Worm (Caenorhabditis elegans): Measurements from ENCODE around the gene ndx-2.

ndx-2 gene

DNA sequence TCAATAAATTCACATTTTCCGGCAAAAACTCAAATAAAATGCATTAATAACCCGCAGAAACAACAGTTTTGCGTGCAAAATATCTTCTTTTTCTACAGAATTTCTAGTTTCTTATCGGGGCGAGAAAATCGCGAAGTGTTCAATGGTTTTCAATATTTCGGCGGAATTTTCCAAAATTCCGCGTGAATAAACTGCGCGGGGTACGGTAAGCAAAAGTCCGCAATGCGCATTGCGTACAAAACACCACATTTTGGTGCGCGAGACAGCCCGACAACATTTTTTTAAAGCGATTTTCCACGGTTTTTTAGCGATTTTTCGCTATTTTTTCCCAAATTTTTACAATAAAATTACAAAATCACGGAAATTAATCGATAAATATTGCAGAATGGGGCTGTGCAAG lies 29.6 kb upstream of the ndx-2 start, which contains the start of gene Y45G12B.2 (continued):
- peak; percentile 73 for TF ChIP-seq unc-55 (GFP tag; optimal IDR thresholded peaks at IDR 0.05)
- no peak for TF ChIP-seq snpc-4 (tag; optimal IDR thresholded peaks at IDR 0.05)
- TF ChIP-seq nhr-11 (tag; optimal IDR thresholded peaks at IDR 0.05) = no peak
- peak; percentile 20 for TF ChIP-seq mab-5 (tag; optimal IDR thresholded peaks at IDR 0.05)
- no peak for TF ChIP-seq nhr-23 (tag; optimal IDR thresholded peaks at IDR 0.05)
- no peak for TF ChIP-seq unc-62 (GFP tag; optimal IDR thresholded peaks at IDR 0.05)
- TF ChIP-seq sma-9 (GFP tag; optimal IDR thresholded peaks at IDR 0.05) = no peak
- TF ChIP-seq sma-9 (tag; optimal IDR thresholded peaks at IDR 0.05) = no peak
- peak; percentile 72 for TF ChIP-seq nhr-129 (tag; optimal IDR thresholded peaks at IDR 0.05)

DNA sequence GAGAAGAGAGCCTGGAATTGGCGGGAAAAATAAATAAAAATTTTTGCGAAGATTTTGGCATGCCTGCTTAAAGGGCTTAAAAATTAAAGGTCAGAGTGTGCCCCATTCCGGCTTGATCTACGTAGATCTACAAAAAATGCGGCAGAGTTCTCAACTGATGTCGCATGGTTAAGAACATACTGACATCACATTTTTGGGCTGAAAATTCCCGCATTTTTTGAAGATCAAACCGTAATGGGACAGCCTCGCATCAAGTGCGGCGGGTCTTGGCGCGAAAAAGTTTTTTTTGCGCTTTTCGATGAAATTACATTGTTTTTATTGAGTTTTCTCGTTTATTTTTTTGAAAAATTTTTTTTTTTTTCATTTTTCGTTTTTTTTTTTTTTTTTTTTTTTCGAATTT lies 26.1 kb upstream of the ndx-2 start:
- no peak for TF ChIP-seq sem-4 (tag; optimal IDR thresholded peaks at IDR 0.05)
- no peak for TF ChIP-seq unc-55 (GFP tag; optimal IDR thresholded peaks at IDR 0.05)
- no peak for TF ChIP-seq F13H6.1 (tag; optimal IDR thresholded peaks at IDR 0.05)
- no peak for TF ChIP-seq sma-3 (GFP tag; optimal IDR thresholded peaks at IDR 0.05)
- TF ChIP-seq ztf-4 (tag; optimal IDR thresholded peaks at IDR 0.05) = no peak
- TF ChIP-seq nhr-237 (tag; optimal IDR thresholded peaks at IDR 0.05) = no peak
- TF ChIP-seq peb-1 (tag; optimal IDR thresholded peaks at IDR 0.05) = no peak
- no peak for TF ChIP-seq nhr-10 (tag; optimal IDR thresholded peaks at IDR 0.05)
- no peak for TF ChIP-seq mab-5 (tag; optimal IDR thresholded peaks at IDR 0.05)
- no peak for TF ChIP-seq nhr-6 (tag; optimal IDR thresholded peaks at IDR 0.05)
- TF ChIP-seq ZK546.5 (tag; optimal IDR thresholded peaks at IDR 0.05) = no peak
- no peak for TF ChIP-seq fos-1 (tag; optimal IDR thresholded peaks at IDR 0.05)
- TF ChIP-seq blmp-1 (tag; optimal IDR thresholded peaks at IDR 0.05; ENCODE audit: insufficient read depth) = no peak
- TF ChIP-seq lsy-2 (tag; optimal IDR thresholded peaks at IDR 0.05) = no peak
- TF ChIP-seq egl-27 (tag; optimal IDR thresholded peaks at IDR 0.05) = no peak
- no peak for TF ChIP-seq nhr-129 (tag; optimal IDR thresholded peaks at IDR 0.05)
- no peak for TF ChIP-seq elt-1 (tag; optimal IDR thresholded peaks at IDR 0.05)

- no peak for TF ChIP-seq F13H6.1 (tag; optimal IDR thresholded peaks at IDR 0.05)
- TF ChIP-seq blmp-1 (tag; optimal IDR thresholded peaks at IDR 0.05; ENCODE audit: insufficient read depth) = no peak
- no peak for TF ChIP-seq aly-2 (tag; optimal IDR thresholded peaks at IDR 0.05)
- TF ChIP-seq nhr-77 (tag; optimal IDR thresholded peaks at IDR 0.05) = no peak
- TF ChIP-seq nhr-129 (tag; optimal IDR thresholded peaks at IDR 0.05) = no peak
- no peak for TF ChIP-seq ztf-11 (tag; optimal IDR thresholded peaks at IDR 0.05)
- TF ChIP-seq lin-11 (tag; optimal IDR thresholded peaks at IDR 0.05) = no peak
- TF ChIP-seq ZK546.5 (tag; optimal IDR thresholded peaks at IDR 0.05) = no peak
- no peak for TF ChIP-seq ceh-16 (tag; optimal IDR thresholded peaks at IDR 0.05)
- no peak for TF ChIP-seq nhr-23 (tag; optimal IDR thresholded peaks at IDR 0.05)
- no peak for TF ChIP-seq ztf-4 (tag; optimal IDR thresholded peaks at IDR 0.05)
- no peak for TF ChIP-seq snpc-4 (tag; optimal IDR thresholded peaks at IDR 0.05)
- no peak for TF ChIP-seq skn-1 (tag; optimal IDR thresholded peaks at IDR 0.05)
- no peak for TF ChIP-seq nhr-25 (tag; optimal IDR thresholded peaks at IDR 0.05)
- TF ChIP-seq elt-1 (tag; optimal IDR thresholded peaks at IDR 0.05) = no peak
- TF ChIP-seq nhr-11 (tag; optimal IDR thresholded peaks at IDR 0.05) = no peak
Measured at ce11 chrV:2690478-2690877, 25.7 kb upstream of the ndx-2 start.

- no peak for TF ChIP-seq ztf-4 (tag; optimal IDR thresholded peaks at IDR 0.05)
- no peak for TF ChIP-seq lin-13 (GFP tag; optimal IDR thresholded peaks at IDR 0.05)
- TF ChIP-seq F13H6.1 (tag; optimal IDR thresholded peaks at IDR 0.05) = no peak
- no peak for TF ChIP-seq elt-3 (tag; optimal IDR thresholded peaks at IDR 0.05)
- no peak for TF ChIP-seq ceh-16 (tag; optimal IDR thresholded peaks at IDR 0.05)
- TF ChIP-seq R02D3.7 (tag; optimal IDR thresholded peaks at IDR 0.05) = no peak
- no peak for TF ChIP-seq lin-11 (tag; optimal IDR thresholded peaks at IDR 0.05)
- TF ChIP-seq crh-2 (tag; optimal IDR thresholded peaks at IDR 0.05) = no peak
- no peak for TF ChIP-seq nhr-237 (tag; optimal IDR thresholded peaks at IDR 0.05)
- TF ChIP-seq skn-1 (tag; optimal IDR thresholded peaks at IDR 0.05) = no peak
- no peak for TF ChIP-seq nhr-77 (tag; optimal IDR thresholded peaks at IDR 0.05)
- no peak for TF ChIP-seq snpc-4 (tag; optimal IDR thresholded peaks at IDR 0.05)
- TF ChIP-seq gmeb-1 (tag; optimal IDR thresholded peaks at IDR 0.05) = no peak
- TF ChIP-seq unc-39 (tag; optimal IDR thresholded peaks at IDR 0.05) = no peak
- no peak for TF ChIP-seq sem-4 (tag; optimal IDR thresholded peaks at IDR 0.05)
- no peak for TF ChIP-seq ceh-82 (tag; optimal IDR thresholded peaks at IDR 0.05)
Measured at ce11 chrV:2688562-2688961, 23.8 kb upstream of the ndx-2 start.
